Fruit fly (Drosophila melanogaster): Measurements from ENCODE around the gene Spn38F.

Gene Spn38F

DNA sequence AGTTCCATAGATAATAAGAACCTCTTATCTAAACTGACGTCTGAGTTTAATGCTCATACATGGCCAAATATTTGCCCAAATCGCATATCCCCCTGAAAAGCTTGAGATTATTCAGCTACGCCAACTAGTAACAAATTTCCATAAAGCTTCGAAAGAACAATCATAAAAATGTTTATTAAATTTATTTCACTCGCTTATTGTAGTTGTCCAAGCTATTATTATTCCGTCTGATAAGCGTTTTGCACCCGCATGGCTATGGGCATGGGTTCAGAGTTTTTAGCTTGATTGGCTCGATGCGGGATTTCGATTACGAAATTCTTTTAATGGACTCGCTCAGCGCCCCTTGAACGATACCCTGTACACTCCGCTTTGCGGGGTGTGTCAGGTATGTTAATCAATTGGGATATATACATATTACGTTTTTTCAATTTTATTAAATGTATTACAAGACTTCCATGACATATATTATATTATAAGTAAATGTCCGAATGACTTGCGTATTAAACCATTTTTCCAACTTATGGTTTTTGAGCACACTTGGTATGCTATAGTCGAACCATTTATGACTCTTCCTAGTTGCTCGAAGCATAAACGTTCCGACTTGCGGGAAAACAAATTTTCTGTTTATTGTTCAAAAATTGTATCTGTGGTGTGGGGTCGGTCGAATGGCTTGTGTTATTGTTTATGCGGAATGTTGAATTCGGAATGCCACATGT, 32.0 kb downstream of the Spn38F start:
- peak; percentile 79 for TF ChIP-seq pan (optimal IDR thresholded peaks at IDR 0.05)
- TF ChIP-seq psq (optimal IDR thresholded peaks at IDR 0.05) = no peak

DNA sequence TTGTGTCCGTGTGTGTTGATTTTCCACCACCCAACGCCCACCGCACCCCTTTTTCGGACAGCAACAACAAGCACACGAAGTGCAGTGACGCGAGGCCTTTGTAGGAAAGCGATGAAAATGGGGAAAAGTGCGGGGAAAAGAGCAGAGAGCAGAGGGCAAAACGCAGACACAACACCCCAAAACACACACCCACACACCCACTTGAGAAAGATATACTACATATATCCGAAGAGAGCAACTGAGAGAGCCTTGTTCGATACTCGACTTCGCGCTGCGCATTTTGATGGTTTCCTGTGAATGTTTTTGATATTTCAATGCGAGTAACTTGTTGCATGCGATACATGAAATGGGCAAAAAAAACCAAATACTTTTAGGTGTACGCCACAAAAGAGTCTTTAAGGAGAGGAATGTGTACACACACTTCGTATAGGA, 34.0 kb downstream of the Spn38F start:
- TF ChIP-seq Dll (optimal IDR thresholded peaks at IDR 0.05) (no peak), psq (optimal IDR thresholded peaks at IDR 0.05) (no peak), EcR (GFP tag; optimal IDR thresholded peaks at IDR 0.05) (no peak), pan (optimal IDR thresholded peaks at IDR 0.05) (no peak), usp (GFP tag; optimal IDR thresholded peaks at IDR 0.05) (no peak), CG8478 (optimal IDR thresholded peaks at IDR 0.05) (no peak)

DNA sequence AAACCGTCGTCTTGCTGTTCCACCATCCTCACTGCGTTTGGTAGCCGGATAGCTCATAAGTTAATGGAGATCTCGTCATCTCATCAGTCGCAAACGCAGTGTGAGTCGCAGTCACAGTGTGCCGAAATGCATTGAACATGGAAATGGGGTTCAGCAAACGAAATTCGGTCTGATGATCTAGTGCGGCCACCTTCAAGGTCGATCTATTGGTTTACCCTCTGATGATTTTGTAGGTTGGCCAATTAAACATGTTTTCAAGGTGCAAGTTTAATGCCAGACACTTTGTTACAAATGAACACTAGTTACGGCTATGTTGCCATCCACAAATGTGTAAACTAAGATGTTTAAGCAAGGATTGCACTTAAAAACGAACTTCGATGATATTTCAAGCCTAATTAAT, 34.9 kb downstream of the Spn38F start:
- TF ChIP-seq Dll (optimal IDR thresholded peaks at IDR 0.05) (no peak), usp (GFP tag; optimal IDR thresholded peaks at IDR 0.05) (no peak), pan (optimal IDR thresholded peaks at IDR 0.05) (no peak), psq (optimal IDR thresholded peaks at IDR 0.05) (no peak), EcR (GFP tag; optimal IDR thresholded peaks at IDR 0.05) (no peak), CG8478 (optimal IDR thresholded peaks at IDR 0.05) (no peak)

DNA sequence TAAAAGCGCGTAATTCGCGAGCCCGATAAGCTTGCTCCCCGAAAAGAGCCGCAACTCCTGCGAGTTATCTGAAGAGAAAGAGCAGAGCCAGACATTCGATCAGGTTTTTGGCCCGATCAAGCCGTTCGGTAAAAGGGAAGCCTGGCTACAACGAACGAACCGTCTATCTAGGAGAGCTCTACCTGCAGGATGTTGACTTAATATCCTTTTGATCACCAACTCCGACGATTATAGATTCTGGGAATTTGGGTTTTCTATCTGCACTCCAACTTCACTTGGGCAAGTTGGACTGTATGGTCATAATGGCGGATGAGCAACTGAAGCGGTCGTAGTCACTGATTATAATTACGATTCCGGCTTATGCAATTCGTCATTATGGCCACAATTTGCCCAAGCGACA, 35.6 kb downstream of the Spn38F start:
- TF ChIP-seq CG8478 (optimal IDR thresholded peaks at IDR 0.05) = no peak

DNA sequence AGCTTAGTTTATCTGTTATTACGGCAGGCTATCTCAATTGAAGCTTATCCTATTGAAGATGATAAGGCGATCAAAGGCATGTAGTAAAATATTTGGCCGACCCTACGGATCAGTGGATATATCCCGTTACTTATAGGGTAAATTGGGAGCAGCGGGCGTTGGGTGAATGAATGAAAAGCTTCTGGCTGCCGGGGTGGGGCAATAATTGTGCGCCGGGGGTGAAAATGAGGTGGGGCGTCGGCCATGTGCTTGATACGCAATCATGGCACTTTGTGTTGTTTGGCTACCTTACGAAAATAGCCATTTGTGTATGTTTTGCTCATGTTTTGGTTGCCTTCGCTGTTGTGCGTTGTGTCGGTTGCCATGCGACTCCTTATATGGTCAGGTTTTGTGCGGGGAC, 36.0 kb downstream of the Spn38F start:
- no peak for TF ChIP-seq Dll (optimal IDR thresholded peaks at IDR 0.05)
- TF ChIP-seq psq (optimal IDR thresholded peaks at IDR 0.05) = no peak
- TF ChIP-seq EcR (GFP tag; optimal IDR thresholded peaks at IDR 0.05) = no peak
- no peak for TF ChIP-seq pan (optimal IDR thresholded peaks at IDR 0.05)
- TF ChIP-seq CG8478 (optimal IDR thresholded peaks at IDR 0.05) = no peak
- TF ChIP-seq usp (GFP tag; optimal IDR thresholded peaks at IDR 0.05) = no peak

DNA sequence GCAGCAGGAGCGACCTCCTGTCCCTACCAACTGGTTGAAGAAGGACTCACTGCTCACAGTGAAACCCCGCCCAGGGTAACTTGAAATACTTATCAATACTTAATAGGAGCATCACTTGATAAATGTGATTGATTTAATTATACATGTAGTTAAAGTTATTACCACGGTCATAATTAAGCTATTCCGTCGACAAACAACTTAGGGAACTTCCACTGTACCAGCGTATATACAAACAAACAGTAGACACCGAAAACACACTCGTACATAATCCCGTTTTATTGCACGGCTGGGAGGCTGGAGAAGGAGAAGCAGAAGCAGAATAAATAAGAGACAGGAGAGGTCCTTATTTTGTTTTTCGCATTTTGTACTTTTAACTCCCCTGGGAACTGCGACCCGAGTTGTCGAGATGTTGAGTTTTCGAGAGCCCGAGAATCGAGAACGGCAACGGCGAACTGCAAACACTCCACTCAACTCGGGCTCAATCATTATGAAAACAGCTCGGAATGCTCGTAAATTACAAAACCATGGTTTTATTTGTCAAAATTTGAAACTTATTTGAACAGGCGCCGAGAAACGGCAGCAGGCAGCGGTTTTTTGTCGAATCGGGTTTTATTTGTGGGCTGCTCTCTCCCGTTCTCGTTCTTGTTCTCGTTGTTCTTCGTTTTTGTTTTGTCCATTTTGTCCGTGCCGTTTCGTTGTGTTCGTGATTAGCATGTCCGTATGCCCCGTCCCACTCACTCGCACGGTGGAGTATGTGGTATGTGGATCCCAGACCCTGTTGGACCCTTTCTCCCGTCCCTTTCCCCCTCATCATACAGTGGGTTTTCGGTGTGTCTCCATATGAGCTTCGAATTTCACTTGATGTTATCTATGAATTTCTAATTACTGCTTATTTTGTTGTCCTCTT, 37.5 kb downstream of the Spn38F start:
- TF ChIP-seq psq (optimal IDR thresholded peaks at IDR 0.05) = no peak
- no peak for TF ChIP-seq CG8478 (optimal IDR thresholded peaks at IDR 0.05)
- no peak for TF ChIP-seq Dll (optimal IDR thresholded peaks at IDR 0.05)
- TF ChIP-seq EcR (GFP tag; optimal IDR thresholded peaks at IDR 0.05) = no peak
- no peak for TF ChIP-seq usp (GFP tag; optimal IDR thresholded peaks at IDR 0.05)
- no peak for TF ChIP-seq pan (optimal IDR thresholded peaks at IDR 0.05)

DNA sequence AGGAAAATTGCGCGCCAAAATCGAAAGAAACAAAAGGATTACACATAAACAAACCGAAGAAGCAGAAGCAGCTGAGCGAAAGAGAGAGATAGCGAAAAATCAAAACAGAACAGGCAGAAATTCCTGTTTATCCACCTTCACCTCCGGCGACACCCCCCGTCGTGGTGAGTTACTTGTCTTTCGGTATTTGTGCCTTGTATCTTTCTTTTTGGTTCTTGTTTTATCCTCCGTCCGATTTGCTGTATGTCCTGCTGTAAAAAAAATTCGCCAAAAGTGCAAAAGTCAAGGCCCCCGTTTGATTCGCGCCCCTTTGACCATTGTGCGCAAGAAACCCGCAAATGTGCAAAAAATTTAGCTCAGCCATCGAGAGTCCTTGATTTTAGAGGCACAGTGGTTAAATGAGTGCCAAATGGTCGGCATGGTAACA, 39.4 kb downstream of the Spn38F start:
- TF ChIP-seq usp (GFP tag; optimal IDR thresholded peaks at IDR 0.05) (no peak), psq (optimal IDR thresholded peaks at IDR 0.05) (no peak)

DNA sequence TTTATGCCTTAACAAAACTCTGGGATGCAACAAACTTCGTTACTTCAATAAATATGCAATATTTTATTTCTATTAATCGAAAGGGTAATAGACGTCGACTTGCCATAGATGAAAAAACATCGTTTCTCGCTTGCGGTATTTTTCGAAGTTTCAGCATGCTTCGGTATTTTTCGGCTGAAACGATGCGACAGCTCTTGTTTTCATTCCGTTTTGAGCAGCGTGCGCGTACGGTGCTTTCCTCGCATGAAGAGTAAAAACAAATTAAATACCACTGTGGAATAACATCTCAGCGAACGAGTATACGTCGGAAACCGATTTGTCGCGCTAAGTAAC, 40.3 kb downstream of the Spn38F start, which contains the start of gene CG9328:
TSS of gene CG9328 (plus strand) at position 201 of the 333 bp plus-strand sequence.
- TF ChIP-seq EcR (GFP tag; optimal IDR thresholded peaks at IDR 0.05) = no peak
- no peak for TF ChIP-seq CG8478 (optimal IDR thresholded peaks at IDR 0.05)
- TF ChIP-seq pan (optimal IDR thresholded peaks at IDR 0.05) = no peak
- TF ChIP-seq usp (GFP tag; optimal IDR thresholded peaks at IDR 0.05) = no peak

DNA sequence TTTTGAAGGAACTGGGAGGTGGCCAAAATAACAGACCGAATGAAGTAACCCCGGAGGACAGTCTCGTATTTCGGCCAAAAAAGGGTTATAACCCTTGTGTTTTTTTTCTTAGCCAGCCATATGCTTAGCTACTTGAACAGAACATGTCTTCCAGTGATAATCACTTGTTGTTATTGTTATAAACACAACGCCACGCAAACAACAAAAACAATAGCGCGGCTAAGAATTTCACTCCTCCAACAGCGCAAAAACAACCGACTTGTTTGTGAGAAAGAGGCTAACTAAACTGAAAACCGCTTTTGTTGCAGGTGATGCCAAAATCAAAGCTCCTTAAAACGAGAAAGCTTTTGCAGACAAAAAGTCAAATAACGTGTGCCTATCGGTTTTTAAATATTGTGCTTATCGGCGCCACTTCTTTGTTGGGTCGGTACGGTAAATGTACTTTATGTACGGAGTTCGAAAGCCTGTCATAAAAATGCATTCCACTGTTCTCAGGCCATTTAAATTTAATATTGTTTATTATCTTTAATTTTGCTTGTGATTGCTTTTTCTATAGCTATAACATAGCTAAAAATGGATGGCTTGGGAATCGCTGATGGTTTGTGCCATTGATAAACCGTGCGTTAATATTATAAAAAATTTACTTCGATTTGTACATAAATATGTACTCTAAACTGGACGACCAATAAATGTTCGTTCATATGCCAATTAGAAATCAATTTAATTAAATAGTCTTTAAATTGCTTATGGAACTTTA, 40.8 kb downstream of the Spn38F start, which contains the start of gene vari:
TSS of gene vari (minus strand) at position 285 of the 757 bp plus-strand sequence.
- TF ChIP-seq psq (optimal IDR thresholded peaks at IDR 0.05) = no peak
- no peak for TF ChIP-seq EcR (GFP tag; optimal IDR thresholded peaks at IDR 0.05)
- TF ChIP-seq pan (optimal IDR thresholded peaks at IDR 0.05) = no peak
- TF ChIP-seq Dll (optimal IDR thresholded peaks at IDR 0.05) = no peak
- TF ChIP-seq CG8478 (optimal IDR thresholded peaks at IDR 0.05) = no peak
- no peak for TF ChIP-seq usp (GFP tag; optimal IDR thresholded peaks at IDR 0.05)

DNA sequence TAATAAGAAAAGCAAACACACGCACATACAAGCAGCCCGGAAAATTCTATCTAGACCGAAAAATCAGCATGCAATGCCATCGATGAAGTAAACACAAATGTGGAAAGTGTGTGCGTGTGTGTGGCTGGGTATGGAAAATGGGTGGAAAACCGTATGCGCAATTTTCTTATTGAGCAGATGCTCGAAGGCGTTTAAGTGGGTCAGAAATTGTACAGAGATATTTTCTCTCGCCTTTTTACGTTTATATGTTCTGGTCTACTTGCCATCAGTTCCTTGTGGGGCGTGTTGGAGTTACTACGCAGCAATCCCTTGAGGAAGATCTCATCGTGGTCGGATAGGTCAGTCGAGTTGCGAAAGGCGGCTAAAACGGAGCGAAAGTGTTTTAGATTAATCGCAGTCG, 42.0 kb downstream of the Spn38F start:
- TF ChIP-seq psq (optimal IDR thresholded peaks at IDR 0.05) = no peak
- no peak for TF ChIP-seq usp (GFP tag; optimal IDR thresholded peaks at IDR 0.05)
- no peak for TF ChIP-seq pan (optimal IDR thresholded peaks at IDR 0.05)
- TF ChIP-seq CG8478 (optimal IDR thresholded peaks at IDR 0.05) = no peak
- no peak for TF ChIP-seq Dll (optimal IDR thresholded peaks at IDR 0.05)
- TF ChIP-seq EcR (GFP tag; optimal IDR thresholded peaks at IDR 0.05) = no peak

DNA sequence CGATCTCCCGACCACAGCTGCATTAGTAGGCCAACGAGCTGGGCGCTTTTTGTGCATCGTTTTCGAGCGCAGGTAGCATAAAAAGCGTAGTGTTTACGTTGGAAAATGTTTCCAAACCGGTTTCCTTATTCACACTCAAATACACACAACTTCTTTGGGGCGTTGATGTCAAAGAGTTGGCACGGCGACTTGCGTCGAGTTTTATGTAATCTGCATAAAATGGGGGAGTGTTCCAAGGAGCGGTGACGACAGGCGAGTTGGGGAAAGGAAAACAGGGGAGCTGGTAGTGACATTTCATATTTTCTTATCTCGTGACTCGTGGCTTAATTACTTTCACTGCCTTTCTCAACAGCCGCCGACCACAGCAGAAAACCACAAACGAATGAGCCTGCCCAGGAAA, 43.1 kb downstream of the Spn38F start:
- TF ChIP-seq pan (optimal IDR thresholded peaks at IDR 0.05) (no peak), CG8478 (optimal IDR thresholded peaks at IDR 0.05) (no peak), Dll (optimal IDR thresholded peaks at IDR 0.05) (no peak), psq (optimal IDR thresholded peaks at IDR 0.05) (no peak), usp (GFP tag; optimal IDR thresholded peaks at IDR 0.05) (no peak), EcR (GFP tag; optimal IDR thresholded peaks at IDR 0.05) (no peak)

DNA sequence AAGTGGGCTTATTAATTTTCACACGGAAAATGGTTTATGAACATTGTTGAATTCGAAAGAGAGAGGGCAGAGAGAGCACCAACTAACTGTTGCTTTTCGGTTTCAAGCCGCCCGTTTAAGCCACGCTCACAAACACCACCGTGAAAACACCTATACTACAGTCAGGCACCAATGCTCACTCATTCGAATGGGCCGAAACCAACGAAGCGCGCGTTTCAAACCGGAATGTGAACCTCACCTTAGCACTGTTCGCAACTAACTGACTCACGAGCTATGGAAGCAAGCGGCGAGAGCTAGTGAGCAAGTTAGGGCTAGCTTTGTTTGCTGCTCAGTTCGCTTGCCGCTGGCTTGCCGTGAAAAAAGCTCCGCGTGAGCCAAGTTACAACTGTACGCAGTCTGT, 43.9 kb downstream of the Spn38F start:
- TF ChIP-seq EcR (GFP tag; optimal IDR thresholded peaks at IDR 0.05) = no peak
- TF ChIP-seq psq (optimal IDR thresholded peaks at IDR 0.05) = no peak
- no peak for TF ChIP-seq Dll (optimal IDR thresholded peaks at IDR 0.05)
- no peak for TF ChIP-seq pan (optimal IDR thresholded peaks at IDR 0.05)
- TF ChIP-seq usp (GFP tag; optimal IDR thresholded peaks at IDR 0.05) = no peak
- no peak for TF ChIP-seq CG8478 (optimal IDR thresholded peaks at IDR 0.05)
